Worm (Caenorhabditis elegans): ENCODE data around the gene R03H10.1.

DNA sequence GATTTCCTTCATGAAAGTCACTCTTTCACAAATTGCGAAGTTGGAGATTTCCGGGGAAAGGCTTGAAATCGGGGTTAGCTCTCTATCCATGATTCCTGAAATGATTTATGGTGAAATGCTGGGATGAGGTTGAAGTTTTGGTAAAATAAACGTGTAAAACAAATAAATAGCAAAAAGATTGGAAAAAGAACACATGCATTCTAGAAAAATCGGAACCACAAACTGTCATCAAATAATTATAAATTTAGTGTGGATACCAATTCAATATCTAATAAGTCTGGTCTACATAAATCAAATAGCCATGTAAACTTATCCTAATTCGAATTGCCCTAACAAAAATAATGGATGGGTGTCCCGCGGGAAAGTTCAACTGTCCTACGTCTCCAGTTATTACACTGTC is 6.7 kb upstream of the R03H10.1 start, which contains the start of gene R03H10.6:
- TF ChIP-seq ets-4 (tag; optimal IDR thresholded peaks at IDR 0.05), result no peak
- no peak for TF ChIP-seq pha-4 (tag; optimal IDR thresholded peaks at IDR 0.05)
